Worm (Caenorhabditis elegans) whole organism, L4/young adult: ENCODE results near the gene F55G1.7.

Experiments used
- W03F9.2 ChIP-seq: fragments of 150-350 bp; optimal IDR thresholded peaks from 2 replicates; lab custom pipeline; 2014; ENCODE audit warnings: missing biosample characterization, missing genetic modification characterization
- dao-5 ChIP-seq: sonication (generic microtip); optimal IDR thresholded peaks from 2 replicates; lab custom pipeline; 2016; ENCODE audit warnings: missing genotype, missing genetic modification characterization, moderate library complexity, missing compliant biosample characterization

ce11 chrIV:7424198-7424597 is 45.4 kb downstream of the F55G1.7 start, which contains the start of gene unc-82:
- no peak for TF ChIP-seq W03F9.2 (tag; lab: Kevin White, UChicago)
- TF ChIP-seq dao-5 (tag; lab: Kevin White, UChicago) = no peak
